Worm (Caenorhabditis elegans): ENCODE measurements around the gene F08C6.18.

DNA sequence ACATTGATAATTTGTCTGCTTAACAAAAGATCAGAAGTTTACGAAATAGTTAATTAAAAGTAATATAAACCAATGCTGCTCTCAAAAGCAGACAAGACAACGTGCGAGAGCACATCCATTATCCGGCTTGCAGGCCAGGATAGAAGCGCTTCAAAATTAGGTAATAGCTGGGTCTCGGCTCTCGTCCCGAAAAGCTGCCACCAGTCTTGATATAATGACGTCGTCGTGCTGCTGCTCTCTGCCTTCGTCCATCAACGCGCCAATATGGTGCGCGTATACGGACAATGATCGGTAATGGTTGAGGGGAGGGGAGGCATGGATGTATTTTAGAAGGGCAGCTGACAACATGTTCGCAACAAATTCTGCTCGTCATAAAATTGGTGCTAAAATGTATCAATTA lies 39.0 kb downstream of the F08C6.18 start:
- TF ChIP-seq nfyb-1 (GFP tag; IDR thresholded peaks at IDR 0.05) = no peak
- TF ChIP-seq repo-1 (tag; optimal IDR thresholded peaks at IDR 0.05) = no peak
- no peak for TF ChIP-seq hmg-1.2 (GFP tag; IDR thresholded peaks at IDR 0.05)
- no peak for TF ChIP-seq F55B11.4 (tag; optimal IDR thresholded peaks at IDR 0.05; ENCODE audit: borderline replicate concordance, insufficient read depth)
- no peak for TF ChIP-seq mxl-1 (tag; optimal IDR thresholded peaks at IDR 0.05)
- TF ChIP-seq ztf-22 (GFP tag; optimal IDR thresholded peaks at IDR 0.05) = no peak
